Fruit fly (Drosophila melanogaster) whole organism, prepupa: ENCODE results near the gene Charon.
A peak's percentile ranks its signal among the peaks of the same experiment; 100 is the strongest.

ENCODE experiments used
- Blimp-1 ChIP-seq: fragments of 200-800 bp; sonication (Bioruptor generic); optimal IDR thresholded peaks from 3 replicates; lab custom pipeline; 2017; ENCODE audit warnings: missing biosample characterization, missing genetic modification characterization, mild to moderate bottlenecking, moderate library complexity, missing genetic modification reagents
- CG10631 ChIP-seq: fragments of 200-800 bp; sonication (Bioruptor generic); optimal IDR thresholded peaks from 2 replicates; lab custom pipeline; 2016; ENCODE audit warnings: missing biosample characterization, missing genetic modification characterization
- CG10669 ChIP-seq: fragments of 200-800 bp; sonication (Bioruptor generic); optimal IDR thresholded peaks from 3 replicates; lab custom pipeline; 2018; ENCODE audit warnings: missing biosample characterization, mild to moderate bottlenecking, missing genetic modification characterization, moderate library complexity
- CG11294 ChIP-seq: fragments of 200-800 bp; sonication (Bioruptor generic); IDR thresholded peaks from 2 replicates; pipeline ENCODE4 v1.3.6; 2022; ENCODE audit warnings: missing biosample characterization, missing genetic modification characterization
- CG11762 ChIP-seq: fragments of 200-800 bp; sonication (Bioruptor generic); optimal IDR thresholded peaks from 3 replicates; lab custom pipeline; 2016; ENCODE audit warnings: missing biosample characterization, missing genetic modification characterization; ENCODE audit not compliant: insufficient read depth
- CG11902 ChIP-seq: fragments of 200-800 bp; sonication (Bioruptor generic); optimal IDR thresholded peaks from 3 replicates; lab custom pipeline; 2016; ENCODE audit warnings: missing biosample characterization, missing genetic modification characterization
- CG1621 ChIP-seq: fragments of 200-800 bp; sonication (Bioruptor generic); optimal IDR thresholded peaks from 3 replicates; lab custom pipeline; 2018; ENCODE audit warnings: missing biosample characterization, mild to moderate bottlenecking, missing genetic modification characterization
- CG16779 ChIP-seq: fragments of 200-800 bp; sonication (Bioruptor generic); optimal IDR thresholded peaks from 3 replicates; lab custom pipeline; 2017; ENCODE audit warnings: missing biosample characterization, mild to moderate bottlenecking, missing genetic modification characterization
- CG3032 ChIP-seq: fragments of 200-800 bp; optimal IDR thresholded peaks from 2 replicates; lab custom pipeline; 2019; ENCODE audit warnings: missing biosample characterization, mild to moderate bottlenecking, missing genetic modification characterization, moderate library complexity
- CG31627 ChIP-seq: fragments of 200-800 bp; sonication (Bioruptor generic); optimal IDR thresholded peaks from 3 replicates; lab custom pipeline; 2016; ENCODE audit warnings: missing biosample characterization, missing genetic modification characterization
- CG32006 ChIP-seq: fragments of 200-800 bp; sonication (Bioruptor generic); optimal IDR thresholded peaks from 3 replicates; lab custom pipeline; 2017; ENCODE audit warnings: missing biosample characterization, mild to moderate bottlenecking, missing genetic modification characterization
- CG34406 ChIP-seq: fragments of 200-800 bp; sonication (Bioruptor generic); optimal IDR thresholded peaks from 3 replicates; lab custom pipeline; 2016; ENCODE audit warnings: missing biosample characterization, missing genetic modification characterization
- CG4318 ChIP-seq: fragments of 200-800 bp; sonication (Bioruptor generic); optimal IDR thresholded peaks from 3 replicates; lab custom pipeline; 2017; ENCODE audit warnings: missing biosample characterization, mild to moderate bottlenecking, missing genetic modification characterization
- CG6163 ChIP-seq: fragments of 200-800 bp; sonication (Bioruptor generic); IDR thresholded peaks from 3 replicates; pipeline ENCODE4 v1.3.6; 2022; ENCODE audit warnings: missing biosample characterization, missing genetic modification characterization
- CG6276 ChIP-seq: fragments of 200-800 bp; sonication (Bioruptor generic); optimal IDR thresholded peaks from 2 replicates; lab custom pipeline; 2017; ENCODE audit warnings: missing biosample characterization, mild to moderate bottlenecking, missing genetic modification characterization
- CG6792 ChIP-seq: fragments of 200-800 bp; sonication (Bioruptor generic); optimal IDR thresholded peaks from 3 replicates; lab custom pipeline; 2016; ENCODE audit warnings: missing biosample characterization, missing genetic modification characterization
- CG6808 ChIP-seq: fragments of 200-800 bp; sonication (Bioruptor generic); optimal IDR thresholded peaks from 3 replicates; lab custom pipeline; 2017; ENCODE audit warnings: missing biosample characterization, missing genetic modification characterization, mild to moderate bottlenecking, moderate library complexity, missing genetic modification reagents
- CG6854 ChIP-seq: fragments of 200-800 bp; sonication (Bioruptor generic); optimal IDR thresholded peaks from 2 replicates; lab custom pipeline; 2017; ENCODE audit warnings: missing biosample characterization, mild to moderate bottlenecking, missing genetic modification characterization
- CG7368 ChIP-seq: fragments of 200-800 bp; sonication (Bioruptor generic); optimal IDR thresholded peaks from 3 replicates; lab custom pipeline; 2016; ENCODE audit warnings: missing biosample characterization, missing genetic modification characterization
- CG8119 ChIP-seq: fragments of 200-800 bp; sonication (Bioruptor generic); IDR thresholded peaks from 3 replicates; pipeline ENCODE4 v1.3.6; 2022; ENCODE audit warnings: missing biosample characterization, missing genetic modification characterization
- CG8319 ChIP-seq: fragments of 200-800 bp; sonication (Bioruptor generic); optimal IDR thresholded peaks from 3 replicates; lab custom pipeline; 2016; ENCODE audit warnings: missing biosample characterization, missing genetic modification characterization
- CG8632 ChIP-seq: fragments of 200-800 bp; sonication (Bioruptor generic); optimal IDR thresholded peaks from 3 replicates; lab custom pipeline; 2016; ENCODE audit warnings: missing biosample characterization, missing genetic modification characterization
- CG9139 ChIP-seq: fragments of 200-800 bp; sonication (Bioruptor generic); optimal IDR thresholded peaks from 3 replicates; lab custom pipeline; 2017; ENCODE audit warnings: missing biosample characterization, mild to moderate bottlenecking, missing genetic modification characterization
- Eip75B ChIP-seq: fragments of 200-800 bp; sonication (Bioruptor generic); optimal IDR thresholded peaks from 3 replicates; lab custom pipeline; 2016; ENCODE audit warnings: missing biosample characterization, missing genetic modification characterization
- Eip78C ChIP-seq: fragments of 200-800 bp; sonication (Bioruptor generic); peaks from one replicate; lab custom pipeline; 2016; ENCODE audit warnings: missing biosample characterization, missing genetic modification characterization
- Ets21C ChIP-seq: fragments of 200-800 bp; sonication (Bioruptor generic); optimal IDR thresholded peaks from 3 replicates; lab custom pipeline; 2016; ENCODE audit warnings: missing biosample characterization, missing genetic modification characterization
- Gug ChIP-seq: fragments of 200-800 bp; sonication (Bioruptor generic); IDR thresholded peaks from 2 replicates; pipeline ENCODE4 v1.3.6; 2022; ENCODE audit warnings: missing biosample characterization, missing genetic modification characterization
- Hr39 ChIP-seq: fragments of 200-800 bp; sonication (Bioruptor generic); optimal IDR thresholded peaks from 2 replicates; lab custom pipeline; 2016; ENCODE audit warnings: missing biosample characterization, missing genetic modification characterization
- Hr4 ChIP-seq: fragments of 200-800 bp; sonication (Bioruptor generic); optimal IDR thresholded peaks from 3 replicates; lab custom pipeline; 2016; ENCODE audit warnings: missing biosample characterization, missing genetic modification characterization
- Lpt ChIP-seq: fragments of 200-800 bp; sonication (Bioruptor generic); optimal IDR thresholded peaks from 3 replicates; lab custom pipeline; 2016; ENCODE audit warnings: missing biosample characterization, missing genetic modification characterization
- Met ChIP-seq: fragments of 200-800 bp; sonication (Bioruptor generic); optimal IDR thresholded peaks from 3 replicates; lab custom pipeline; 2016; ENCODE audit warnings: missing biosample characterization, missing genetic modification characterization
- OdsH ChIP-seq: fragments of 200-800 bp; sonication (Bioruptor generic); optimal IDR thresholded peaks from 3 replicates; lab custom pipeline; 2016; ENCODE audit warnings: missing biosample characterization, missing genetic modification characterization
- Smox ChIP-seq: fragments of 200-800 bp; sonication (Bioruptor generic); optimal IDR thresholded peaks from 3 replicates; lab custom pipeline; 2016; ENCODE audit warnings: missing biosample characterization, missing genetic modification characterization
- Sox102F ChIP-seq: fragments of 200-800 bp; sonication (Bioruptor generic); optimal IDR thresholded peaks from 2 replicates; lab custom pipeline; 2016; ENCODE audit warnings: missing biosample characterization, mild to moderate bottlenecking, missing genetic modification characterization
- Sox14 ChIP-seq: fragments of 200-800 bp; sonication (Bioruptor generic); optimal IDR thresholded peaks from 3 replicates; lab custom pipeline; 2016; ENCODE audit warnings: missing biosample characterization, missing genetic modification characterization
- Sox15 ChIP-seq: fragments of 200-800 bp; sonication (Bioruptor generic); optimal IDR thresholded peaks from 3 replicates; lab custom pipeline; 2016; ENCODE audit warnings: missing biosample characterization, missing genetic modification characterization
- cyc ChIP-seq: fragments of 200-800 bp; sonication (Bioruptor generic); optimal IDR thresholded peaks from 3 replicates; lab custom pipeline; 2016; ENCODE audit warnings: missing biosample characterization, missing genetic modification characterization
- dsx ChIP-seq: fragments of 200-800 bp; optimal IDR thresholded peaks from 3 replicates; lab custom pipeline; 2019; ENCODE audit warnings: missing biosample characterization, mild to moderate bottlenecking, missing genetic modification characterization, moderate library complexity; ENCODE audit not compliant: poor library complexity, severe bottlenecking
- eg ChIP-seq: fragments of 200-800 bp; sonication (Bioruptor generic); IDR thresholded peaks from 3 replicates; pipeline ENCODE4 v1.3.6; 2022; ENCODE audit warnings: missing biosample characterization, missing genetic modification characterization
- esn ChIP-seq: fragments of 200-800 bp; sonication (Bioruptor generic); optimal IDR thresholded peaks from 2 replicates; lab custom pipeline; 2016; ENCODE audit warnings: missing biosample characterization, mild to moderate bottlenecking, missing genetic modification characterization, moderate library complexity
- fkh ChIP-seq: fragments of 200-800 bp; sonication (Bioruptor generic); optimal IDR thresholded peaks from 3 replicates; lab custom pipeline; 2017; ENCODE audit warnings: missing biosample characterization, mild to moderate bottlenecking, missing genetic modification characterization, moderate library complexity
- lz ChIP-seq: fragments of 200-800 bp; sonication (Bioruptor generic); optimal IDR thresholded peaks from 3 replicates; lab custom pipeline; 2016; ENCODE audit warnings: missing biosample characterization, missing genetic modification characterization
- net ChIP-seq: fragments of 200-800 bp; sonication (Bioruptor generic); optimal IDR thresholded peaks from 3 replicates; lab custom pipeline; 2016; ENCODE audit warnings: missing biosample characterization, missing genetic modification characterization
- pdm3 ChIP-seq: fragments of 200-800 bp; sonication (Bioruptor generic); optimal IDR thresholded peaks from 3 replicates; lab custom pipeline; 2016; ENCODE audit warnings: missing biosample characterization, missing genetic modification characterization
- salr ChIP-seq, 2 experiments: fragments of 200-800 bp; sonication (Bioruptor generic); optimal IDR thresholded peaks; 3 replicates each; lab custom pipeline; 2016 to 2018; ENCODE audit warnings: missing biosample characterization in 2 of 2, missing genetic modification characterization in 2 of 2, mild to moderate bottlenecking in 1 of 2
- spab ChIP-seq: fragments of 200-800 bp; sonication (Bioruptor generic); optimal IDR thresholded peaks from 2 replicates; lab custom pipeline; 2017; ENCODE audit warnings: missing biosample characterization, mild to moderate bottlenecking, missing genetic modification characterization, missing genetic modification reagents
- ss ChIP-seq, 2 experiments: fragments of 200-800 bp; sonication (Bioruptor generic); optimal IDR thresholded peaks; 2 replicates in 1 of 2; 3 replicates in 1 of 2; lab custom pipeline; 2017 to 2018; ENCODE audit warnings: mild to moderate bottlenecking in 2 of 2, missing biosample characterization in 2 of 2, missing genetic modification characterization in 2 of 2, moderate library complexity in 1 of 2
- topi ChIP-seq: fragments of 200-800 bp; sonication (Bioruptor generic); optimal IDR thresholded peaks from 3 replicates; lab custom pipeline; 2016; ENCODE audit warnings: missing biosample characterization, missing genetic modification characterization
- vri ChIP-seq: fragments of 200-800 bp; sonication (Bioruptor generic); optimal IDR thresholded peaks from 3 replicates; lab custom pipeline; 2016; ENCODE audit warnings: missing biosample characterization, mild to moderate bottlenecking, missing genetic modification characterization

The Charon gene

dm6 chr2L:1144371-1145360, 27.9 kb downstream of the Charon start:
- no peak for TF ChIP-seq Hr4 (GFP tag; lab: Kevin White, UChicago)
- no peak for TF ChIP-seq fkh (GFP tag; lab: Kevin White, UChicago)
- TF ChIP-seq CG6276 (GFP tag; lab: Kevin White, UChicago): no peak
- TF ChIP-seq CG8119: peak; percentile 64
- TF ChIP-seq CG31627 (GFP tag; lab: Kevin White, UChicago): peak; percentile 93
- TF ChIP-seq CG6163 (GFP tag; lab: Robert Waterston, UW): peak; percentile 73
- peak; percentile 91 for TF ChIP-seq cyc
- TF ChIP-seq CG8319 (GFP tag; lab: Kevin White, UChicago): peak; percentile 58
- TF ChIP-seq esn (GFP tag; lab: Kevin White, UChicago): peak; percentile 94
- TF ChIP-seq CG6792 (GFP tag; lab: Kevin White, UChicago): peak; percentile 74
- peak; percentile 70 for TF ChIP-seq dsx (GFP tag; lab: Kevin White, UChicago)
- peak; percentile 52 for TF ChIP-seq CG1621 (tag; lab: Kevin White, UChicago)
- TF ChIP-seq pdm3: peak; percentile 83
- TF ChIP-seq CG11762 (GFP tag; lab: Kevin White, UChicago): peak; percentile 49
- peak; percentile 81 for TF ChIP-seq Eip75B (GFP tag; lab: Kevin White, UChicago)
- peak; percentile 69 for TF ChIP-seq CG8632
- TF ChIP-seq CG7368 (GFP tag; lab: Kevin White, UChicago): peak; percentile 60
- peak; percentile 62 for TF ChIP-seq CG10631 (GFP tag; lab: Kevin White, UChicago)
- peak; percentile 89 for TF ChIP-seq Ets21C (GFP tag; lab: Kevin White, UChicago)
- TF ChIP-seq net (GFP tag; lab: Kevin White, UChicago): peak; percentile 55
- peak; percentile 87 for TF ChIP-seq Sox14 (GFP tag; lab: Kevin White, UChicago)
- peak; percentile 99 for TF ChIP-seq vri
- peak; percentile 91 for TF ChIP-seq lz
- TF ChIP-seq CG6808 (GFP tag; lab: Kevin White, UChicago): no peak
- peak; percentile 49 for TF ChIP-seq Sox15 (GFP tag; lab: Kevin White, UChicago)
- TF ChIP-seq Smox (GFP tag; lab: Kevin White, UChicago): peak; percentile 89
- peak; percentile 91 for TF ChIP-seq Sox102F
- peak; percentile 69 for TF ChIP-seq CG3032
- no peak for TF ChIP-seq Gug (GFP tag; lab: Robert Waterston, UW)
- peak; percentile 93 for TF ChIP-seq Eip78C (GFP tag; lab: Kevin White, UChicago)
- TF ChIP-seq ss (GFP tag; optimal IDR thresholded peaks at IDR 0.05; lab: Kevin White, UChicago): no peak
- TF ChIP-seq CG4318 (GFP tag; lab: Kevin White, UChicago): no peak
- TF ChIP-seq eg: peak; percentile 57; the same call in 2 of the 3 replicates
- TF ChIP-seq spab (GFP tag; lab: Kevin White, UChicago): peak; percentile 45
- peak; percentile 74 for TF ChIP-seq CG34406 (GFP tag; lab: Kevin White, UChicago)
- peak; percentile 82 for TF ChIP-seq OdsH (GFP tag; lab: Kevin White, UChicago)
- peak; percentile 13 for TF ChIP-seq Lpt (GFP tag; lab: Kevin White, UChicago)
- TF ChIP-seq salr (GFP tag; optimal IDR thresholded peaks at IDR 0.05; lab: Kevin White, UChicago): peak in 1 of 2 experiments; percentile 2
- TF ChIP-seq CG32006 (GFP tag; lab: Kevin White, UChicago): peak; percentile 61
- TF ChIP-seq CG6854: peak; percentile 53
- no peak for TF ChIP-seq CG16779
- TF ChIP-seq Blimp-1 (GFP tag; lab: Kevin White, UChicago): peak; percentile 84
- peak; percentile 94 for TF ChIP-seq Hr39 (GFP tag; lab: Kevin White, UChicago)
- peak; percentile 92 for TF ChIP-seq Met (GFP tag; lab: Kevin White, UChicago)
- TF ChIP-seq CG9139 (GFP tag; lab: Kevin White, UChicago): no peak
- TF ChIP-seq CG11902: peak; percentile 65
- peak; percentile 65 for TF ChIP-seq CG10669 (GFP tag; lab: Kevin White, UChicago)
- TF ChIP-seq topi (GFP tag; lab: Kevin White, UChicago): peak; percentile 91
- TF ChIP-seq CG11294 (GFP tag; lab: Robert Waterston, UW): peak; percentile 32; the same call in 1 of the 2 replicates
